Fruit fly (Drosophila melanogaster): ENCODE data around the gene CG15760.

The CG15760 gene

dm6 chrX:13627855-13628254 is 41.6 kb upstream of the CG15760 start (continued):
- TF ChIP-seq CG11247 (GFP tag; IDR thresholded peaks at IDR 0.05) (no peak), klu (GFP tag; IDR thresholded peaks at IDR 0.05) (no peak), CG2199 (GFP tag; IDR thresholded peaks at IDR 0.05) (peak; percentile 67; the same call in 1 of the 3 replicates), CG11456 (GFP tag; IDR thresholded peaks at IDR 0.05) (no peak), Six4 (GFP tag; optimal IDR thresholded peaks at IDR 0.05) (no peak), CG3726 (GFP tag; IDR thresholded peaks at IDR 0.05) (no peak), sqz (GFP tag; optimal IDR thresholded peaks at IDR 0.05) (peak; percentile 66), abd-A (tag; optimal IDR thresholded peaks at IDR 0.05) (peak; percentile 55), fd102C (GFP tag; optimal IDR thresholded peaks at IDR 0.05) (no peak), CG11723 (GFP tag; optimal IDR thresholded peaks at IDR 0.05) (no peak), cad (GFP tag; optimal IDR thresholded peaks at IDR 0.05) (no peak), Ssrp (tag; optimal IDR thresholded peaks at IDR 0.05) (no peak), CG7987 (GFP tag; optimal IDR thresholded peaks at IDR 0.05) (no peak), CG12155 (GFP tag; optimal IDR thresholded peaks at IDR 0.05) (no peak), CG8765 (GFP tag; IDR thresholded peaks at IDR 0.05) (no peak), ewg (GFP tag; optimal IDR thresholded peaks at IDR 0.05) (no peak)

DNA sequence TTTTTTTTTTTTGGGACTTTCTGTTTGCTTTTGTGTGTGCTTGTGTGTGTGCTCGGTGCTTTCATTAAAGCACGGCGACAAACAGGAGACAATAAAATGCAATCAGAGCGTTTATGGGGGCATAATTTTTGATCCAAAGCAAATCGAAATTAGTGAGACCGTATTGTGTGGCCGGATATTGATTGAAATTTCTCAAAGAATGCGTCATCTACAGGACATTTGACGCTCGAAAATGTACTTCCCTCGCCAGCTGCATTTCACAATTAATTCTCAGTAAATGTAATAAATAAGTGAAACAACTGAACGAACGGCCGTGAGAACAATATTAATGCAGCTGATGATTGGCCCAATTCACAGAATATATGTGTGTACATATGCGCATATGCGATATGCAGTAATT is 40.1 kb upstream of the CG15760 start:
- TF ChIP-seq Xbp1 (GFP tag; optimal IDR thresholded peaks at IDR 0.05) (no peak), CG2875 (GFP tag; optimal IDR thresholded peaks at IDR 0.05) (no peak), dmrt99B (tag; optimal IDR thresholded peaks at IDR 0.05) (no peak), chn (GFP tag; optimal IDR thresholded peaks at IDR 0.05) (no peak), gro (GFP tag; optimal IDR thresholded peaks at IDR 0.05) (no peak), dmrt11E (tag; optimal IDR thresholded peaks at IDR 0.05) (no peak), CG4854 (GFP tag; optimal IDR thresholded peaks at IDR 0.05) (no peak), CG17612 (GFP tag; IDR thresholded peaks at IDR 0.05) (no peak), Oaz (GFP tag; IDR thresholded peaks at IDR 0.05) (no peak), Tbp (GFP tag; optimal IDR thresholded peaks at IDR 0.05) (no peak), insv (GFP tag; optimal IDR thresholded peaks at IDR 0.05) (no peak), hkb (optimal IDR thresholded peaks at IDR 0.05) (no peak), hkb (GFP tag; IDR thresholded peaks at IDR 0.05) (no peak), klu (GFP tag; IDR thresholded peaks at IDR 0.05) (no peak), twi (tag; optimal IDR thresholded peaks at IDR 0.05) (no peak), az2 (GFP tag; optimal IDR thresholded peaks at IDR 0.05) (no peak), Dref (GFP tag; IDR thresholded peaks at IDR 0.05) (no peak)

- TF ChIP-seq Dll (GFP tag; IDR thresholded peaks at IDR 0.05; ENCODE audit: partially characterized antibody): no peak
- TF ChIP-seq seq (GFP tag; IDR thresholded peaks at IDR 0.05): no peak
- TF ChIP-seq H15 (GFP tag; IDR thresholded peaks at IDR 0.05): no peak
- TF ChIP-seq shn (GFP tag; optimal IDR thresholded peaks at IDR 0.05): no peak
- TF ChIP-seq dmrt11E (tag; optimal IDR thresholded peaks at IDR 0.05): peak; percentile 42
- TF ChIP-seq CG30403 (GFP tag; optimal IDR thresholded peaks at IDR 0.05): peak; percentile 35
- TF ChIP-seq CG15269 (tag; optimal IDR thresholded peaks at IDR 0.05): no peak
- TF ChIP-seq mam (GFP tag; optimal IDR thresholded peaks at IDR 0.05): peak; percentile 29
- TF ChIP-seq gce (GFP tag; IDR thresholded peaks at IDR 0.05): no peak
- TF ChIP-seq bigmax (GFP tag; optimal IDR thresholded peaks at IDR 0.05): no peak
- TF ChIP-seq CG15479 (GFP tag; optimal IDR thresholded peaks at IDR 0.05): no peak
- no peak for TF ChIP-seq D19A (tag; optimal IDR thresholded peaks at IDR 0.05)
- TF ChIP-seq phol (tag; optimal IDR thresholded peaks at IDR 0.05): peak; percentile 46
- no peak for TF ChIP-seq CG13296 (GFP tag; optimal IDR thresholded peaks at IDR 0.05)
- TF ChIP-seq CG15601 (tag; optimal IDR thresholded peaks at IDR 0.05): peak; percentile 31
- TF ChIP-seq lmd (GFP tag; IDR thresholded peaks at IDR 0.05): peak; percentile 27; the same call in 1 of the 2 replicates
- 0 out of 2 replicates have a peak, but pooled peaks have one; percentile 10 for TF ChIP-seq CG4730 (GFP tag; IDR thresholded peaks at IDR 0.05)
- TF ChIP-seq zen (tag; optimal IDR thresholded peaks at IDR 0.05): no peak
- peak; percentile 33 for TF ChIP-seq CG10209 (GFP tag; optimal IDR thresholded peaks at IDR 0.05)
- TF ChIP-seq CG9727 (GFP tag; optimal IDR thresholded peaks at IDR 0.05): peak; percentile 14
Measured at dm6 chrX:13630290-13630900, 39.1 kb upstream of the CG15760 start.
